Fruit fly (Drosophila melanogaster) whole organism, larva: Measurements from ENCODE around the gene GstD5.

Experiments
- noc ChIP-seq: fragments of 200-800 bp; sonication (Bioruptor generic); optimal IDR thresholded peaks from 3 replicates; lab custom pipeline; 2019; ENCODE audit warnings: missing biosample characterization, mild to moderate bottlenecking, missing genetic modification characterization, moderate library complexity

Gene GstD5

DNA sequence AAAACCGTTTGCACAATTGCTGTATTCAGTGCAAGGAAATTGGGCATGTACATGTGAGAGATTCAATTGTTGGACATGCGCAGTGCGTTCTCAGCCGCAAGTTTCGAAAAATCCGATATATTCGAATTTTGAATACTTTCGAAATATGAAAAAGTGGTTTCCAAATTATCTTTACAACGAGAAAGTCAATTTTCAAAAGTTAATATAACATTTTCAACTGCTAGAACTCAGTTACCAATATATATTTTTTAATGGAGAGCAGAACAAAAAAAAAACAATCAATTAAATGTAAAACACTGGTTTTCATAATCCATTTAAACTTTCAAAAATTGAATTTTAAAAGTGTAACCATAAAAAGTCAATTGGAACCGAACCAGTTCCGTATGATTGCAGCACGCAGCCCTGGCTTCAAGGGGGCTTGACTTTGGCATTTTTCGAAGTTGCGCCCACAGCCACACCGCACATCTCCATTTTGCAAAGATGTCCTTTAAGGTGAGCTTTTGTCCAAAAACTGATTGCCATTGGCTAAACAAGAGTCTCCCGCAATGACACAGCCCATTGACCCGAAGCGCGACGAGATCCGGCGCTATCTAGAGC is 46.9 kb downstream of the GstD5 start, which contains the start of the genes Scgbeta and CG17202:
Gene Scgbeta, minus strand, starts transcription at position 51 of the 597 bp plus-strand sequence.
Gene CG17202, plus strand, starts transcription at position 390 of the 597 bp plus-strand sequence.
- TF ChIP-seq noc (tag; lab: Kevin White, UChicago) = no peak

DNA sequence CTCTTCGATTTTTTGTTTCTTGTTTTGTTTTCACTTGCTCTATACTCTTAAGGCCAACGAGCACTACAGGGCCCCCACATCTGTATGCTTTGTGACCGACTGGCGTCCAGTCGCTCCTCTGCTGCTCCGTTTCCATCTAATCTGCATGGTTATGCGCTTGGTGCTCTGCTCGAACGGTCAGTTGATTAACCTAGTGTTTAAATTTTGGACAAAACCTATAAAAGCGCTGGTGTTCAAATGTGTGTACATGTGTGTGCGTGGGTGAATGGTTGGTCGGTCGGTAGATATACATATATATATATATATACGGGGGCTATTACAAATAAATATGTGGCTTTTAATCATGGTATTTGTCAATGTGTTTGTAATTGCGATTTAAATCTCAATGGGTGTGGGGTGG is 48.5 kb downstream of the GstD5 start:
- TF ChIP-seq noc (tag; lab: Kevin White, UChicago) = no peak

- TF ChIP-seq noc (tag; lab: Kevin White, UChicago) = no peak
Measured at dm6 chr3R:12425510-12426309, 50.2 kb downstream of the GstD5 start, which contains the start of gene Pp1-87B. Gene Pp1-87B, minus strand, starts transcription at chr3R:12425917.
